Worm (Caenorhabditis elegans): ENCODE measurements around the gene T23E7.2.

- TF ChIP-seq flt-1 (GFP tag; IDR thresholded peaks at IDR 0.05): no peak
- no peak for TF ChIP-seq aly-1 (tag; optimal IDR thresholded peaks at IDR 0.05)
- TF ChIP-seq ama-1 (optimal IDR thresholded peaks at IDR 0.05): no peak
- TF ChIP-seq scrt-1 (GFP tag; IDR thresholded peaks at IDR 0.05): no peak
- TF ChIP-seq ceh-36 (tag; optimal IDR thresholded peaks at IDR 0.05): no peak
- no peak for TF ChIP-seq tbx-37 (GFP tag; conservative IDR thresholded peaks at IDR 0.05)
- no peak for TF ChIP-seq pes-1 (GFP tag; IDR thresholded peaks at IDR 0.05)
- TF ChIP-seq sea-1 (GFP tag; conservative IDR thresholded peaks at IDR 0.05): no peak
- no peak for TF ChIP-seq tra-4 (tag; optimal IDR thresholded peaks at IDR 0.05)
- TF ChIP-seq B0310.2 (tag; optimal IDR thresholded peaks at IDR 0.05): no peak
- no peak for TF ChIP-seq F13C5.2 (tag; optimal IDR thresholded peaks at IDR 0.05)
- no peak for TF ChIP-seq hmg-4 (GFP tag; optimal IDR thresholded peaks at IDR 0.05)
Observed at ce11 chrX:17714342-17715011, 43.6 kb downstream of the T23E7.2 start, which contains the start of gene cTel55X.1.

Data from whole organism, early embryonic.